Worm (Caenorhabditis elegans) whole organism, L4/young adult: ENCODE results near the gene B0280.17.

Experiments used
- W03F9.2 ChIP-seq: fragments of 150-350 bp; optimal IDR thresholded peaks from 2 replicates; lab custom pipeline; 2014; ENCODE audit warnings: missing biosample characterization, missing genetic modification characterization
- dao-5 ChIP-seq: sonication (generic microtip); optimal IDR thresholded peaks from 2 replicates; lab custom pipeline; 2016; ENCODE audit warnings: missing genotype, missing genetic modification characterization, moderate library complexity, missing compliant biosample characterization
- him-1 ChIP-seq: sonication (generic microtip); optimal IDR thresholded peaks from 2 replicates; lab custom pipeline; 2016; ENCODE audit warnings: missing genotype, missing genetic modification reagents, missing genetic modification characterization, missing compliant biosample characterization

Gene B0280.17

ce11 chrIII:7096481-7096880, 39.4 kb downstream of the B0280.17 start:
- TF ChIP-seq dao-5 = no peak
- no peak for TF ChIP-seq him-1
- TF ChIP-seq W03F9.2 (tag; lab: Kevin White, UChicago) = no peak

ce11 chrIII:7095156-7095555, 40.8 kb downstream of the B0280.17 start, which contains the start of gene nhr-9:
TSS of gene nhr-9 (plus strand) at chrIII:7095462.
- TF ChIP-seq dao-5 = no peak
- TF ChIP-seq him-1 = no peak
- no peak for TF ChIP-seq W03F9.2 (tag; lab: Kevin White, UChicago)

ce11 chrIII:7091042-7091441, 44.9 kb downstream of the B0280.17 start, which contains the start of gene ZK418.2:
TSS of gene ZK418.2 (plus strand) at chrIII:7091342.
- TF ChIP-seq him-1 = no peak
- no peak for TF ChIP-seq W03F9.2 (tag; lab: Kevin White, UChicago)
- TF ChIP-seq dao-5 = no peak

ce11 chrIII:7090545-7090944, 45.4 kb downstream of the B0280.17 start, which contains the start of gene ZK418.10:
TSS of gene ZK418.10 (minus strand) at chrIII:7090692.
- TF ChIP-seq dao-5 (no peak), W03F9.2 (tag; lab: Kevin White, UChicago) (no peak), him-1 (no peak)

ce11 chrIII:7087691-7088323, 48.1 kb downstream of the B0280.17 start, which contains the start of gene fubl-2:
TSS of gene fubl-2 (minus strand) at chrIII:7087741.
- no peak for TF ChIP-seq dao-5
- TF ChIP-seq him-1 = no peak
- peak; percentile 81 for TF ChIP-seq W03F9.2 (tag; lab: Kevin White, UChicago)

- no peak for TF ChIP-seq him-1
- no peak for TF ChIP-seq W03F9.2 (tag; lab: Kevin White, UChicago)
- no peak for TF ChIP-seq dao-5
These were observed 48.7 kb downstream of the B0280.17 start for ce11 chrIII:7087180-7087579.
